Worm (Caenorhabditis elegans) whole organism, early embryonic: ENCODE results near the gene flap-1.

ENCODE experiments used
- B0310.2 ChIP-seq: sonication (generic microtip); optimal IDR thresholded peaks from 2 replicates; lab custom pipeline; 2016; ENCODE audit warnings: mild to moderate bottlenecking, missing genetic modification characterization, missing compliant biosample characterization
- F13C5.2 ChIP-seq: sonication (generic microtip); optimal IDR thresholded peaks from 2 replicates; lab custom pipeline; 2017; ENCODE audit warnings: mild to moderate bottlenecking, missing genetic modification characterization, inconsistent platforms, missing compliant biosample characterization
- aly-1 ChIP-seq: sonication (generic microtip); optimal IDR thresholded peaks from 2 replicates; lab custom pipeline; 2016; ENCODE audit warnings: missing genetic modification characterization, missing compliant biosample characterization
- ama-1 ChIP-seq: fragments of 150-350 bp; optimal IDR thresholded peaks from 2 replicates; lab custom pipeline; 2014
- ets-7 ChIP-seq: sonication (generic microtip); optimal IDR thresholded peaks from 2 replicates; lab custom pipeline; 2016; ENCODE audit warnings: missing genotype, missing genetic modification characterization, missing compliant biosample characterization
- flt-1 ChIP-seq: fragments of 200-800 bp; sonication (Bioruptor generic); IDR thresholded peaks from 2 replicates; pipeline ENCODE4 v1.3.6; 2022; ENCODE audit warnings: missing genetic modification characterization, missing compliant biosample characterization
- hmbx-1 ChIP-seq: sonication (generic microtip); optimal IDR thresholded peaks from 2 replicates; lab custom pipeline; 2016; ENCODE audit warnings: mild to moderate bottlenecking, missing genetic modification characterization, missing compliant biosample characterization
- hmg-4 ChIP-seq: fragments of 200-800 bp; sonication (Bioruptor generic); optimal IDR thresholded peaks from 2 replicates; lab custom pipeline; 2018; ENCODE audit warnings: mild to moderate bottlenecking, missing genetic modification characterization, missing compliant biosample characterization
- hnd-1 ChIP-seq: sonication (generic microtip); optimal IDR thresholded peaks from 2 replicates; lab custom pipeline; 2016; ENCODE audit warnings: missing genetic modification characterization, missing compliant biosample characterization
- sea-1 ChIP-seq: fragments of 200-800 bp; sonication (Bioruptor generic); conservative IDR thresholded peaks from 2 replicates; pipeline ENCODE4 v1.3.6; 2022; ENCODE audit warnings: missing genetic modification characterization, missing compliant biosample characterization
- tbx-11 ChIP-seq: fragments of 200-800 bp; sonication (Bioruptor generic); IDR thresholded peaks from 2 replicates; pipeline ENCODE4 v1.3.6; 2022; ENCODE audit warnings: missing genetic modification characterization, missing compliant biosample characterization
- tra-4 ChIP-seq: sonication (generic microtip); optimal IDR thresholded peaks from 2 replicates; lab custom pipeline; 2017; ENCODE audit warnings: missing genetic modification characterization, missing compliant biosample characterization

DNA sequence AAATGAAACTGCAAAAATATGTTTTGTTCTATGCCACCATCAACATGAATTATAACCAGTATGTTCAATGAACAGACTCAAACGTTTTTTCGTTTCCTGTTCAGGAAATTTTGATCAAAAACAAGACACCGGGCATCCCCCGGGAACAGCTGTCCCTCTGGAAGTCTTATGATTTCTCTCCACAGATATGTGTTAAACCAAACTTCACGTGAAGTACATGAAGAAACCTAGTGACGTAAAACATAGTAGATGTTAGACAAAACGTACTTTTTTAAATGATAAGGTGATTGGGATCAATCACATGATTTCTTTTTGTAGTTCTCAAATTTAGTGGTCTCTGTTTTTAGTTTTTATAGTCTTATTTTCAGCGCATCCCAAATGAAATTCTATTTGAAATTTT lies 30.1 kb downstream of the flap-1 start:
- TF ChIP-seq hmg-4 (GFP tag; lab: Kevin White, UChicago) (no peak), ama-1 (lab: Kevin White, UChicago) (no peak), hmbx-1 (tag; lab: Kevin White, UChicago) (no peak), B0310.2 (tag; lab: Kevin White, UChicago) (no peak), flt-1 (GFP tag; lab: Robert Waterston, UW) (no peak), aly-1 (tag; lab: Kevin White, UChicago) (no peak), tra-4 (tag; lab: Kevin White, UChicago) (no peak), hnd-1 (tag; lab: Kevin White, UChicago) (no peak), sea-1 (no peak), ets-7 (tag; lab: Kevin White, UChicago) (no peak), F13C5.2 (tag; lab: Kevin White, UChicago) (no peak), tbx-11 (GFP tag; lab: Robert Waterston, UW) (no peak)
